Worm (Caenorhabditis elegans): ENCODE results near the gene cyp-34A8.

Gene cyp-34A8

ce11 chrV:3995838-3996237 is 28.2 kb upstream of the cyp-34A8 start, which contains the start of gene srx-62:
Gene srx-62, minus strand, starts transcription at chrV:3995938.
- TF ChIP-seq hlh-1 (tag; optimal IDR thresholded peaks at IDR 0.05) (no peak), M03D4.4 (tag; optimal IDR thresholded peaks at IDR 0.05) (no peak), nhr-28 (tag; optimal IDR thresholded peaks at IDR 0.05) (no peak), sem-2 (GFP tag; optimal IDR thresholded peaks at IDR 0.05) (no peak), elt-3 (tag; optimal IDR thresholded peaks at IDR 0.05) (no peak), ceh-83 (GFP tag; optimal IDR thresholded peaks at IDR 0.05) (no peak), mep-1 (tag; optimal IDR thresholded peaks at IDR 0.05) (no peak), lin-13 (tag; optimal IDR thresholded peaks at IDR 0.05) (no peak), mls-2 (tag; optimal IDR thresholded peaks at IDR 0.05) (no peak), mab-5 (tag; optimal IDR thresholded peaks at IDR 0.05) (no peak), elt-1 (tag; optimal IDR thresholded peaks at IDR 0.05; ENCODE audit: borderline replicate concordance, insufficient read depth) (no peak)

ce11 chrV:3994048-3994447 is 26.4 kb upstream of the cyp-34A8 start, which contains the start of gene K09D9.9:
Gene K09D9.9, minus strand, starts transcription at chrV:3994148.
- TF ChIP-seq M03D4.4 (tag; optimal IDR thresholded peaks at IDR 0.05), result no peak
- no peak for TF ChIP-seq ztf-11 (tag; optimal IDR thresholded peaks at IDR 0.05)
- TF ChIP-seq drap-1 (GFP tag; optimal IDR thresholded peaks at IDR 0.05), result no peak
- TF ChIP-seq bed-3 (GFP tag; optimal IDR thresholded peaks at IDR 0.05), result no peak
- no peak for TF ChIP-seq elt-1 (tag; optimal IDR thresholded peaks at IDR 0.05; ENCODE audit: borderline replicate concordance, insufficient read depth)
- no peak for TF ChIP-seq ceh-43 (GFP tag; optimal IDR thresholded peaks at IDR 0.05)
- no peak for TF ChIP-seq nhr-28 (tag; optimal IDR thresholded peaks at IDR 0.05)
- no peak for TF ChIP-seq mab-5 (tag; optimal IDR thresholded peaks at IDR 0.05)
- no peak for TF ChIP-seq unc-39 (tag; optimal IDR thresholded peaks at IDR 0.05)
- TF ChIP-seq nhr-2 (tag; optimal IDR thresholded peaks at IDR 0.05), result no peak
- no peak for TF ChIP-seq flh-1 (GFP tag; optimal IDR thresholded peaks at IDR 0.05)
- no peak for TF ChIP-seq blmp-1 (tag; optimal IDR thresholded peaks at IDR 0.05)
- no peak for TF ChIP-seq mls-2 (tag; optimal IDR thresholded peaks at IDR 0.05)
- TF ChIP-seq ces-1 (GFP tag; optimal IDR thresholded peaks at IDR 0.05), result no peak
- TF ChIP-seq nhr-12 (tag; optimal IDR thresholded peaks at IDR 0.05), result no peak
- TF ChIP-seq zip-8 (tag; optimal IDR thresholded peaks at IDR 0.05), result no peak
- TF ChIP-seq nhr-76 (tag; optimal IDR thresholded peaks at IDR 0.05), result no peak
- no peak for TF ChIP-seq sptf-1 (tag; optimal IDR thresholded peaks at IDR 0.05)
- no peak for TF ChIP-seq lin-13 (tag; optimal IDR thresholded peaks at IDR 0.05)
- no peak for TF ChIP-seq unc-120 (tag; optimal IDR thresholded peaks at IDR 0.05; ENCODE audit: poor library complexity, severe bottlenecking)

DNA sequence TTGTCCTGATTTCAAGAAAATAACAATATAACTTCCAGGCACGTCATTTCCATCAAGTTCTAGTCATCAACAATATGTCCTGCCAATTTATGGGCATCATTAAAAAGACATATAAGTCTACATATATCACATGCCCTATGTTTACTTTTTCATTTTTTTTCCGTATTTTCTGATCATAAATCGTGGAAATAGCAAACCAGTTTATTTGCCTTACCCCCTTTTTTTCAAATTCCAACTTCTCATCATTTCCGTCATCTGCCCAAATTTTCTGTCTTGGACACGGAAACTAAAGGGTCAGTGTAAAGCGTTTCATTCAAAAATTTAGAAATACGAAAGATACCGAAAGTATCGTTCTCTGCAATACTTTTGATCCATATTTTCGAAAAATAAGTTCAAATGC is 24.7 kb upstream of the cyp-34A8 start:
- no peak for TF ChIP-seq mls-2 (tag; optimal IDR thresholded peaks at IDR 0.05)
- TF ChIP-seq elt-1 (tag; optimal IDR thresholded peaks at IDR 0.05; ENCODE audit: borderline replicate concordance, insufficient read depth), result no peak
- no peak for TF ChIP-seq nhr-237 (tag; optimal IDR thresholded peaks at IDR 0.05)
- no peak for TF ChIP-seq nhr-76 (tag; optimal IDR thresholded peaks at IDR 0.05)
- TF ChIP-seq ces-1 (GFP tag; optimal IDR thresholded peaks at IDR 0.05), result no peak
- no peak for TF ChIP-seq unc-120 (tag; optimal IDR thresholded peaks at IDR 0.05; ENCODE audit: poor library complexity, severe bottlenecking)
- TF ChIP-seq snpc-4 (tag; optimal IDR thresholded peaks at IDR 0.05), result no peak
- no peak for TF ChIP-seq ceh-43 (GFP tag; optimal IDR thresholded peaks at IDR 0.05)
- no peak for TF ChIP-seq hlh-1 (tag; optimal IDR thresholded peaks at IDR 0.05)
- TF ChIP-seq tbx-8 (GFP tag; optimal IDR thresholded peaks at IDR 0.05), result no peak
- no peak for TF ChIP-seq drap-1 (GFP tag; optimal IDR thresholded peaks at IDR 0.05)
- no peak for TF ChIP-seq unc-62 (GFP tag; optimal IDR thresholded peaks at IDR 0.05)
- TF ChIP-seq ceh-39 (tag; optimal IDR thresholded peaks at IDR 0.05), result no peak
- no peak for TF ChIP-seq lin-13 (tag; optimal IDR thresholded peaks at IDR 0.05)
- no peak for TF ChIP-seq blmp-1 (tag; optimal IDR thresholded peaks at IDR 0.05)
- TF ChIP-seq lin-32 (GFP tag; optimal IDR thresholded peaks at IDR 0.05), result no peak
- TF ChIP-seq ham-2 (GFP tag; optimal IDR thresholded peaks at IDR 0.05), result no peak
- no peak for TF ChIP-seq M03D4.4 (tag; optimal IDR thresholded peaks at IDR 0.05)

- TF ChIP-seq sptf-1 (tag; optimal IDR thresholded peaks at IDR 0.05) (no peak), M03D4.4 (tag; optimal IDR thresholded peaks at IDR 0.05) (no peak), mep-1 (tag; optimal IDR thresholded peaks at IDR 0.05) (no peak), unc-62 (GFP tag; optimal IDR thresholded peaks at IDR 0.05) (no peak), pha-4 (tag; optimal IDR thresholded peaks at IDR 0.05) (no peak), snpc-4 (tag; optimal IDR thresholded peaks at IDR 0.05) (no peak), zip-8 (tag; optimal IDR thresholded peaks at IDR 0.05) (no peak), ceh-39 (tag; optimal IDR thresholded peaks at IDR 0.05) (no peak), hlh-1 (tag; optimal IDR thresholded peaks at IDR 0.05) (no peak), cnd-1 (tag; optimal IDR thresholded peaks at IDR 0.05) (no peak), mab-5 (tag; optimal IDR thresholded peaks at IDR 0.05) (no peak), elt-1 (tag; optimal IDR thresholded peaks at IDR 0.05; ENCODE audit: borderline replicate concordance, insufficient read depth) (no peak), sem-2 (GFP tag; optimal IDR thresholded peaks at IDR 0.05) (no peak), lsy-2 (tag; optimal IDR thresholded peaks at IDR 0.05) (no peak), nhr-28 (tag; optimal IDR thresholded peaks at IDR 0.05) (no peak), flh-1 (GFP tag; optimal IDR thresholded peaks at IDR 0.05) (no peak), ham-2 (GFP tag; optimal IDR thresholded peaks at IDR 0.05) (no peak), ztf-11 (tag; optimal IDR thresholded peaks at IDR 0.05) (no peak)
Observed at ce11 chrV:3989070-3989469, 21.4 kb upstream of the cyp-34A8 start, which contains the start of gene nlp-27. Gene nlp-27, plus strand, starts transcription at chrV:3989378.

All from whole organism, mixed stage, embryonic.